Worm (Caenorhabditis elegans) whole organism, young adult: ENCODE measurements around the gene fbxb-49.
"Not testable (repeated sequence)": the region's sequence is repeated elsewhere in the genome, so short reads cannot be mapped to it uniquely, and the experiment has no call there.

Source experiments
- B0035.1 ChIP-seq: sonication (generic microtip); optimal IDR thresholded peaks from 2 replicates; lab custom pipeline; 2016; ENCODE audit warnings: missing genetic modification characterization, mild to moderate bottlenecking, missing compliant biosample characterization, missing genotype, missing genetic modification reagents
- F22D6.2 ChIP-seq: sonication (generic microtip); optimal IDR thresholded peaks from 2 replicates; lab custom pipeline; 2016; ENCODE audit warnings: mild to moderate bottlenecking, missing genetic modification characterization, missing compliant biosample characterization
- F39B2.1 ChIP-seq: fragments of 200-800 bp; sonication (Bioruptor generic); IDR thresholded peaks from 2 replicates; pipeline ENCODE4 v1.3.6; 2022; ENCODE audit warnings: missing genetic modification reagents, missing genetic modification characterization, missing compliant biosample characterization
- K12H6.12 ChIP-seq: fragments of 200-800 bp; sonication (Bioruptor generic); optimal IDR thresholded peaks from 2 replicates; lab custom pipeline; 2018; ENCODE audit warnings: mild to moderate bottlenecking, missing genetic modification characterization, missing compliant biosample characterization
- T07F8.4 ChIP-seq: sonication (generic microtip); optimal IDR thresholded peaks from 2 replicates; lab custom pipeline; 2016; ENCODE audit warnings: mild to moderate bottlenecking, missing genetic modification characterization, moderate library complexity, missing compliant biosample characterization
- T26A5.8 ChIP-seq: sonication (generic microtip); optimal IDR thresholded peaks from 2 replicates; lab custom pipeline; 2016; ENCODE audit warnings: missing genetic modification characterization, missing compliant biosample characterization
- Y53F4B.3 ChIP-seq: fragments of 200-800 bp; sonication (Bioruptor generic); IDR thresholded peaks from 2 replicates; pipeline ENCODE4 v1.3.6; 2022; ENCODE audit warnings: missing genetic modification reagents, missing genetic modification characterization, missing compliant biosample characterization
- Y67H2A.10 ChIP-seq: fragments of 200-800 bp; sonication (Bioruptor generic); conservative IDR thresholded peaks from 2 replicates; pipeline ENCODE4 v1.3.6; 2022; ENCODE audit warnings: missing genetic modification reagents, missing genetic modification characterization, missing compliant biosample characterization
- Y95B8A.8 ChIP-seq: fragments of 200-800 bp; sonication (Bioruptor generic); IDR thresholded peaks from 2 replicates; pipeline ENCODE4 v1.3.6; 2022; ENCODE audit warnings: missing genetic modification reagents, missing genetic modification characterization, missing compliant biosample characterization
- ZK185.1 ChIP-seq: sonication (generic microtip); optimal IDR thresholded peaks from 2 replicates; lab custom pipeline; 2016; ENCODE audit warnings: mild to moderate bottlenecking, missing genetic modification characterization, missing compliant biosample characterization; ENCODE audit not compliant: poor library complexity, severe bottlenecking
- athp-1 ChIP-seq: sonication (generic microtip); optimal IDR thresholded peaks from 2 replicates; lab custom pipeline; 2017; ENCODE audit warnings: mild to moderate bottlenecking, missing genetic modification characterization, missing compliant biosample characterization
- bed-2 ChIP-seq: fragments of 200-800 bp; sonication (Bioruptor generic); IDR thresholded peaks from 2 replicates; pipeline ENCODE4 v1.3.6; 2022; ENCODE audit warnings: missing genetic modification reagents, missing genetic modification characterization, missing compliant biosample characterization
- ccch-3 ChIP-seq: fragments of 200-800 bp; sonication (Bioruptor generic); optimal IDR thresholded peaks from 2 replicates; lab custom pipeline; 2018; ENCODE audit warnings: mild to moderate bottlenecking, missing genetic modification characterization, missing compliant biosample characterization
- ceh-100 ChIP-seq: fragments of 200-800 bp; sonication (Bioruptor generic); IDR thresholded peaks from 2 replicates; pipeline ENCODE4 v1.3.6; 2022; ENCODE audit warnings: missing genetic modification reagents, missing genetic modification characterization, missing compliant biosample characterization
- ceh-79 ChIP-seq: sonication (generic microtip); optimal IDR thresholded peaks from 2 replicates; lab custom pipeline; 2017; ENCODE audit warnings: mild to moderate bottlenecking, missing genetic modification characterization, missing compliant biosample characterization
- ceh-91 ChIP-seq: fragments of 200-800 bp; sonication (Bioruptor generic); IDR thresholded peaks from 2 replicates; pipeline ENCODE4 v1.3.6; 2022; ENCODE audit warnings: missing genetic modification reagents, missing genetic modification characterization, missing compliant biosample characterization
- chd-7 ChIP-seq: sonication (generic microtip); optimal IDR thresholded peaks from 2 replicates; lab custom pipeline; 2016; ENCODE audit warnings: mild to moderate bottlenecking, missing genetic modification characterization, moderate library complexity, missing compliant biosample characterization
- dox-1 ChIP-seq: fragments of 200-800 bp; sonication (Bioruptor generic); IDR thresholded peaks from 2 replicates; pipeline ENCODE4 v1.3.6; 2022; ENCODE audit warnings: missing genetic modification reagents, missing genetic modification characterization, missing compliant biosample characterization
- dpl-1 ChIP-seq: fragments of 150-350 bp; optimal IDR thresholded peaks from 2 replicates; lab custom pipeline; 2014; ENCODE audit warnings: missing biosample characterization, missing genetic modification reagents, missing genetic modification characterization
- egrh-3 ChIP-seq: fragments of 200-800 bp; sonication (Bioruptor generic); IDR thresholded peaks from 2 replicates; pipeline ENCODE4 v1.3.6; 2022; ENCODE audit warnings: missing genetic modification reagents, missing genetic modification characterization, missing compliant biosample characterization
- ets-4 ChIP-seq: fragments of 200-800 bp; sonication (Bioruptor generic); optimal IDR thresholded peaks from 2 replicates; lab custom pipeline; 2018; ENCODE audit warnings: mild to moderate bottlenecking, missing genetic modification characterization, missing compliant biosample characterization
- gei-17 ChIP-seq: fragments of 200-800 bp; sonication (Bioruptor generic); optimal IDR thresholded peaks from 2 replicates; lab custom pipeline; 2018; ENCODE audit warnings: mild to moderate bottlenecking, missing genetic modification characterization, missing compliant biosample characterization
- hmg-20 ChIP-seq: fragments of 200-800 bp; sonication (Bioruptor generic); IDR thresholded peaks from 2 replicates; pipeline ENCODE4 v1.3.6; 2022; ENCODE audit warnings: missing genetic modification reagents, missing genetic modification characterization, missing compliant biosample characterization
- hrde-1 ChIP-seq: sonication (generic microtip); optimal IDR thresholded peaks from 2 replicates; lab custom pipeline; 2016; ENCODE audit warnings: missing genetic modification characterization, mild to moderate bottlenecking, missing compliant biosample characterization, moderate library complexity, missing genotype, missing genetic modification reagents, borderline replicate concordance
- let-607 ChIP-seq, 2 experiments: fragments of 200-800 bp in 1 of 2; sonication (Bioruptor generic) in 1 of 2; sonication (generic microtip) in 1 of 2; optimal IDR thresholded peaks; 2 replicates each; lab custom pipeline; 2016 to 2018; ENCODE audit warnings: mild to moderate bottlenecking in 2 of 2, missing compliant biosample characterization in 2 of 2, missing genetic modification characterization in 2 of 2, moderate library complexity in 2 of 2, missing genotype in 1 of 2
- lin-40 ChIP-seq: sonication (generic microtip); optimal IDR thresholded peaks from 2 replicates; lab custom pipeline; 2016; ENCODE audit warnings: missing genetic modification characterization, mild to moderate bottlenecking, missing compliant biosample characterization, missing genotype, missing genetic modification reagents
- madf-8 ChIP-seq: fragments of 200-800 bp; sonication (Bioruptor generic); conservative IDR thresholded peaks from 2 replicates; pipeline ENCODE4 v1.3.6; 2022; ENCODE audit warnings: missing genetic modification reagents, missing genetic modification characterization, missing compliant biosample characterization
- mxl-1 ChIP-seq: sonication (generic microtip); optimal IDR thresholded peaks from 2 replicates; lab custom pipeline; 2016; ENCODE audit warnings: missing genetic modification characterization, missing compliant biosample characterization
- nfya-1 ChIP-seq: sonication (generic microtip); optimal IDR thresholded peaks from 2 replicates; lab custom pipeline; 2017; ENCODE audit warnings: antibody characterized with exemption, missing compliant biosample characterization, missing genetic modification characterization, borderline replicate concordance; ENCODE audit not compliant: insufficient read depth
- nfya-2 ChIP-seq: fragments of 200-800 bp; sonication (Bioruptor generic); IDR thresholded peaks from 2 replicates; pipeline ENCODE4 v1.3.6; 2022; ENCODE audit warnings: missing genetic modification reagents, missing genetic modification characterization, missing compliant biosample characterization
- pbrm-1 ChIP-seq: fragments of 200-800 bp; sonication (Bioruptor generic); IDR thresholded peaks from 2 replicates; pipeline ENCODE4 v1.3.6; 2022; ENCODE audit warnings: missing genetic modification reagents, missing genetic modification characterization, missing compliant biosample characterization
- pha-4 ChIP-seq: fragments of 150-350 bp; sonication (generic microtip); optimal IDR thresholded peaks from 2 replicates; lab custom pipeline; 2014; ENCODE audit warnings: missing biosample characterization, missing genetic modification reagents, missing genetic modification characterization
- ztf-26 ChIP-seq: sonication (generic microtip); optimal IDR thresholded peaks from 2 replicates; lab custom pipeline; 2017; ENCODE audit warnings: missing genetic modification characterization, missing compliant biosample characterization
- ztf-3 ChIP-seq: fragments of 200-800 bp; sonication (Bioruptor generic); optimal IDR thresholded peaks from 2 replicates; lab custom pipeline; 2018; ENCODE audit warnings: mild to moderate bottlenecking, missing genetic modification characterization, missing compliant biosample characterization
- ztf-6 ChIP-seq: fragments of 200-800 bp; sonication (Bioruptor generic); IDR thresholded peaks from 2 replicates; pipeline ENCODE4 v1.3.6; 2022; ENCODE audit warnings: missing genetic modification reagents, missing genetic modification characterization, missing compliant biosample characterization

Gene fbxb-49

ce11 chrII:1543182-1543581 is 25.1 kb upstream of the fbxb-49 start, which contains the start of gene K05F6.4:
Gene K05F6.4, plus strand, starts transcription at chrII:1543482.
- not testable (repeated sequence) for TF ChIP-seq ceh-91 (GFP tag; lab: Robert Waterston, UW); F22D6.2 (tag; lab: Kevin White, UChicago); Y95B8A.8 (GFP tag; lab: Robert Waterston, UW)

- TF ChIP-seq ztf-6 (no peak), madf-8 (no peak)
Measured at ce11 chrII:1545625-1546024, 22.7 kb upstream of the fbxb-49 start, which contains the start of gene K05F6.12. Gene K05F6.12, plus strand, starts transcription at chrII:1545925.

DNA sequence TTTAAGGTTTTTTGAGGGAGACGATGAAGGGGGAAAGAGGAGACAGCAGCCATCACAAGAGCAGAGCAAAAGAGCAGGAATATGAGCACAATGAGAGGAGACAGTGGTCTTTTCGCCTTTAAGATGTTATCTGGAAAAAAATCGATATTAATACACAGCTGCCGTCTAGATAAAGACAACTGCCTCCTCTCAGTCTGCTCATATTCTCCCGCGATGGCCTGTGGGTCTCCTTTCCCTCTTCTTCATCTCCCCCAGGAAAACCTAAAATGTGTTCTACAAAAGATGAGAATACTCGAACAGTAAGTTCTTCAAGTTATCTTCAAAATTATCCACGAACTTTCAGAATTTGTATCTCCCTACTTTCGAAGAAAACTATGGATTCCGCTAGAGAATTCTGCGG is 17.8 kb upstream of the fbxb-49 start, which contains the start of the genes fbxb-52 and fbxb-51:
TSS of gene fbxb-52 (minus strand) at position 101 of the 400 bp plus-strand sequence.
TSS of gene fbxb-51 (plus strand) at position 212 of the 400 bp plus-strand sequence.
- TF ChIP-seq dox-1 (GFP tag; lab: Robert Waterston, UW) = no peak
- no peak for TF ChIP-seq nfya-1 (tag; lab: Kevin White, UChicago)
- TF ChIP-seq Y67H2A.10 (GFP tag; lab: Robert Waterston, UW) = no peak
- TF ChIP-seq pha-4 (tag; lab: Kevin White, UChicago) = no peak
- no peak for TF ChIP-seq B0035.1 (tag; lab: Kevin White, UChicago)
- no peak for TF ChIP-seq egrh-3
- no peak for TF ChIP-seq hrde-1 (tag; lab: Kevin White, UChicago)
- TF ChIP-seq K12H6.12 (tag; lab: Kevin White, UChicago) = no peak
- TF ChIP-seq athp-1 = no peak
- TF ChIP-seq Y53F4B.3 (GFP tag; lab: Robert Waterston, UW) = no peak
- TF ChIP-seq pbrm-1 (GFP tag; lab: Robert Waterston, UW) = no peak
- no peak for TF ChIP-seq lin-40 (tag; lab: Kevin White, UChicago)
- no peak for TF ChIP-seq hmg-20
- no peak for TF ChIP-seq T07F8.4 (tag; lab: Kevin White, UChicago)
- TF ChIP-seq nfya-2 (GFP tag; lab: Robert Waterston, UW) = no peak
- TF ChIP-seq, all 124 proteins: peak for 0

ce11 chrII:1556217-1556616 is 12.1 kb upstream of the fbxb-49 start, which contains the start of the genes fbxb-54 and fbxb-50:
Gene fbxb-54, minus strand, starts transcription at chrII:1556317.
Gene fbxb-50, plus strand, starts transcription at chrII:1556443.
- TF ChIP-seq gei-17 (GFP tag; lab: Kevin White, UChicago); ZK185.1; bed-2 (GFP tag; lab: Robert Waterston, UW): not testable (repeated sequence)
- TF ChIP-seq, all 124 proteins: peak for 0; not testable (repeated sequence) for 124

DNA sequence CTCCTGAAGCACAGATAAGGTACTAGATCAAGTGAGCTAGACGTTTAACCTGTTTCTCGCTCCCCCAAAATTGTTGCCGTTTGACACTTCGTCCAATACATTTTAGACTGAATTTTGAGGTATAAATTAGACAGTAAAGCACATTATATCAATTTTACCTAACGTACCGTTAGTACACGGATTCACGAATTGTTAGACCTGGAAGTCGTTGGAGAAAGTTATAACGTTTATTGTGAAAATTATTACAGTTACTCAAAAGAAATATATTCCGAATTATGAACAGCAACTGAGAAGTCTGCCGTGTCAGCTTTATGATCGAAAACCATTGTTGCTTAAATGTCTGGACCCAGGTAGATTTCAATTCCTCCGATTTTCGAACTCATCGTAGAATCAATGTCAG is 7.5 kb upstream of the fbxb-49 start:
- no peak for TF ChIP-seq ZK185.1
- no peak for TF ChIP-seq ztf-26 (tag; lab: Kevin White, UChicago)
- TF ChIP-seq F39B2.1 (GFP tag; lab: Robert Waterston, UW) = no peak
- TF ChIP-seq chd-7 (tag; lab: Kevin White, UChicago) = no peak
- TF ChIP-seq dpl-1 (GFP tag; lab: Kevin White, UChicago) = no peak
- TF ChIP-seq ccch-3 (GFP tag; lab: Kevin White, UChicago) = no peak
- no peak for TF ChIP-seq mxl-1 (tag; lab: Kevin White, UChicago)
- TF ChIP-seq ceh-100 (GFP tag; lab: Robert Waterston, UW) = no peak
- no peak for TF ChIP-seq T26A5.8 (tag; lab: Kevin White, UChicago)
- TF ChIP-seq ztf-3 (GFP tag; lab: Kevin White, UChicago) = no peak
- no peak for TF ChIP-seq gei-17 (GFP tag; lab: Kevin White, UChicago)
- TF ChIP-seq ceh-79 = no peak
- TF ChIP-seq ets-4 = no peak
- no peak for TF ChIP-seq let-607 (tag; optimal IDR thresholded peaks at IDR 0.05; lab: Kevin White, UChicago)
- no peak for TF ChIP-seq athp-1
